Fruit fly (Drosophila melanogaster) whole organism, adult: ENCODE measurements around the gene brv3.

Source experiments
- CG11617 ChIP-seq: fragments of 200-800 bp; sonication (Bioruptor generic); optimal IDR thresholded peaks from 2 replicates; lab custom pipeline; 2017; ENCODE audit warnings: mild to moderate bottlenecking, missing biosample characterization, missing genetic modification reagents, missing genetic modification characterization
- CG12768 ChIP-seq: fragments of 200-800 bp; sonication (Bioruptor generic); optimal IDR thresholded peaks from 2 replicates; lab custom pipeline; 2017; ENCODE audit warnings: missing biosample characterization, missing genetic modification characterization, mild to moderate bottlenecking, moderate library complexity, missing genetic modification reagents
- CG14711 ChIP-seq: fragments of 200-800 bp; sonication (Bioruptor generic); optimal IDR thresholded peaks from 2 replicates; lab custom pipeline; 2018; ENCODE audit warnings: missing biosample characterization, mild to moderate bottlenecking, missing genetic modification characterization, moderate library complexity
- CG1620 ChIP-seq: fragments of 200-800 bp; sonication (Bioruptor generic); optimal IDR thresholded peaks from 2 replicates; lab custom pipeline; 2016; ENCODE audit warnings: missing biosample characterization, missing genetic modification characterization
- CG7045 ChIP-seq: fragments of 200-800 bp; sonication (Bioruptor generic); optimal IDR thresholded peaks from 2 replicates; lab custom pipeline; 2017; ENCODE audit warnings: missing biosample characterization, mild to moderate bottlenecking, missing genetic modification characterization
- CG7101 ChIP-seq: fragments of 200-800 bp; sonication (Bioruptor generic); optimal IDR thresholded peaks from 2 replicates; lab custom pipeline; 2018; ENCODE audit warnings: missing biosample characterization, mild to moderate bottlenecking, missing genetic modification characterization, moderate library complexity
- Crg-1 ChIP-seq: fragments of 200-800 bp; sonication (Bioruptor generic); optimal IDR thresholded peaks from 2 replicates; lab custom pipeline; 2016; ENCODE audit warnings: missing biosample characterization, missing genetic modification characterization
- Mnt ChIP-seq: fragments of 200-800 bp; sonication (Bioruptor generic); optimal IDR thresholded peaks from 2 replicates; lab custom pipeline; 2016; ENCODE audit warnings: missing biosample characterization, mild to moderate bottlenecking, missing genetic modification characterization
- cnc ChIP-seq, 2 experiments: fragments of >200 bp; optimal IDR thresholded peaks; 2 replicates each; lab custom pipeline; 2017
- ovo ChIP-seq: fragments of 200-800 bp; sonication (Bioruptor generic); optimal IDR thresholded peaks from 2 replicates; lab custom pipeline; 2016; ENCODE audit warnings: missing biosample characterization, missing genetic modification characterization
- pad ChIP-seq: fragments of 200-800 bp; sonication (Bioruptor generic); optimal IDR thresholded peaks from 3 replicates; lab custom pipeline; 2017; ENCODE audit warnings: missing biosample characterization, missing genetic modification characterization, mild to moderate bottlenecking, moderate library complexity, missing genetic modification reagents
- tj ChIP-seq: fragments of 200-800 bp; sonication (Bioruptor generic); optimal IDR thresholded peaks from 3 replicates; lab custom pipeline; 2017; ENCODE audit warnings: missing biosample characterization, mild to moderate bottlenecking, missing genetic modification characterization, moderate library complexity

DNA sequence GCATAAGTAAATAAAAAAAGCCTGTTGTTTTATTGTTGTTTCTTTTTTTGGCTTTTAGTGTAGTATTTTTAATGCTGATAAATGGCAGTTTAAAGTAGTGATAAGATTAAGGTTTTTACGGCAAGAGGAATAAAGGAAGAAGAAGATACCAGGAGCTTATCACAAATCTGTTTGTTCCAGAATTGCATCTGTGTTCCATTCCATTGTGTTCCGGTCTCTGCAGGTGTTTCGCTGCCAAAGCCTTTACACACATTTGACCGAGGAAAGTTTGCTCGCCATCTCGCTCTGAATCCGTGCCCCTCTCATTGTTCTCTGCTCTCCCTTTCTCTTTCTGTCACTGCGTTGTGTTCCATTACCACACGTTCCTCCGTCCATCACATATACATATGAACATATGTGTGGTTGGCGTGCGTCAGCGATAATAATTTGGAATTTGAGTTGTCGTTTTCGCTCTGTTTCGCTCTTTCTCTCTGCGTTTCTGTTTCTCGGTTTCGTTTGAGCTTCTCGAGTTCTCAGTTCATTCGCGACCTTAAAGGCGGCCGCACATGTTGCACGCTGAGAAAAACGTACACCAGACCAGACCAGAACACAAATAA lies 34.0 kb upstream of the brv3 start:
- TF ChIP-seq CG12768 (GFP tag; lab: Kevin White, UChicago) (no peak), Mnt (peak; percentile 79), cnc (optimal IDR thresholded peaks at IDR 0.05; lab: Kevin White, UChicago) (no peak), CG14711 (tag; lab: Kevin White, UChicago) (no peak), pad (GFP tag; lab: Kevin White, UChicago) (peak; percentile 78), ovo (GFP tag; lab: Kevin White, UChicago) (no peak), tj (GFP tag; lab: Kevin White, UChicago) (peak; percentile 94), CG11617 (no peak), Crg-1 (GFP tag; lab: Kevin White, UChicago) (no peak), CG1620 (no peak), CG7101 (tag; lab: Kevin White, UChicago) (peak; percentile 10), CG7045 (GFP tag; lab: Kevin White, UChicago) (no peak)
